Worm (Caenorhabditis elegans) whole organism, late embryonic: ENCODE data around the gene bath-26.

ENCODE experiments used
- dve-1 ChIP-seq: sonication (generic microtip); optimal IDR thresholded peaks from 2 replicates; lab custom pipeline; 2017; ENCODE audit warnings: antibody characterized with exemption, mild to moderate bottlenecking, missing genetic modification characterization, missing compliant biosample characterization
- fkh-10 ChIP-seq: fragments of 150-350 bp; optimal IDR thresholded peaks from 2 replicates; lab custom pipeline; 2014; ENCODE audit warnings: missing biosample characterization, missing genetic modification reagents, missing genetic modification characterization
- hlh-30 ChIP-seq: sonication (generic microtip); optimal IDR thresholded peaks from 2 replicates; lab custom pipeline; 2017; ENCODE audit warnings: antibody characterized with exemption, missing genetic modification characterization, missing compliant biosample characterization; ENCODE audit not compliant: insufficient read depth
- pat-9 ChIP-seq: fragments of 200-800 bp; sonication (Bioruptor generic); optimal IDR thresholded peaks from 2 replicates; lab custom pipeline; 2018; ENCODE audit warnings: mild to moderate bottlenecking, missing genetic modification characterization, moderate library complexity, missing compliant biosample characterization
- pha-4 ChIP-seq: fragments of 150-350 bp; optimal IDR thresholded peaks from 2 replicates; lab custom pipeline; 2018; ENCODE audit warnings: missing biosample characterization, missing genetic modification reagents, missing genetic modification characterization
- unc-55 ChIP-seq: sonication (generic microtip); optimal IDR thresholded peaks from 2 replicates; lab custom pipeline; 2017; ENCODE audit warnings: missing biosample characterization, missing genetic modification reagents, missing genetic modification characterization

DNA sequence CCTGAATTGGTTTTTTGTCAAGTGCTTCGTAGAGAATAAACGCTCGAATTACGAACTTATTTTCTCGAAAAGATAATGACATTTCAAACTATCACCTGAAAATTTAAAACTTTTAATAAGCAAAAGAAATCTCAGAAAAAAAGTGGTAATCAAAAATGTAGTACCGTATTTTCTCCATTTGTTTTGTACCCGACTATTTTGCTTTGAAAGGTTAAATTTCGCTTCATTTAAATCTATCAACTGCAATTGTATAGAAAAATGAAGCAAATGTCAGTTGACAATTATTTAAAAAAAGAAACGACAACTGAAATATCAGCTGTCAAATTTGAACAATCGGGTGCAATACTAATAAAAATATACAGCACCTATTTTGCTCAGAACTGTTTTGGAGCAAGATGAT, 20.6 kb upstream of the bath-26 start, which contains the start of gene fbxa-158:
- TF ChIP-seq dve-1 (tag; lab: Kevin White, UChicago) (no peak), unc-55 (GFP tag; lab: Kevin White, UChicago) (no peak), hlh-30 (tag; lab: Kevin White, UChicago) (no peak), fkh-10 (GFP tag; lab: Kevin White, UChicago) (no peak), pha-4 (no peak), pat-9 (tag; lab: Kevin White, UChicago) (no peak)
